Fruit fly (Drosophila melanogaster): ENCODE measurements around the gene dunk.

Gene dunk

DNA sequence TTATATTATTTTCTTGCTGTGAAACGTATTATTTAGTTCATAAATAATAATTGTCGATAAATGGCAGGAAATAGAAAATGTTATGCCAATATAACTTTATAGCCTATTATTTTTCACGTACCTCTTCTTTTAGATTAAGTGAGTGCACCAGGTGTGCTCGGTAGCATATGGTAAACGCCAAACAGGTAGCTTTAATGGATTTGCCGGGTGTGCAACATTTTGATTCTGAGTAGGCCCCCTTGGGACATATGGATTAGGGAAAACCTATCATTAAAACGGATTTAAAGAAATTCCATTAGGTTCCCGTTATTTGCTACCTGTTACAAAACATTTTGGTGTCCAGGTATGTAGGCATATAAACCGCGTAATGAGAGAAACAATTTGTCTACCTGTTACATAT lies at the start of gene dunk:
Gene dunk, plus strand, starts transcription at position 301 of the 400 bp plus-strand sequence.
- no peak for TF ChIP-seq noc (tag; optimal IDR thresholded peaks at IDR 0.05)

dm6 chr2L:22104301-22104700 lies 47.1 kb upstream of the dunk start, which contains the start of gene tplus3b:
Gene tplus3b, minus strand, starts transcription at chr2L:22104401.
- no peak for TF ChIP-seq noc (tag; optimal IDR thresholded peaks at IDR 0.05)

DNA sequence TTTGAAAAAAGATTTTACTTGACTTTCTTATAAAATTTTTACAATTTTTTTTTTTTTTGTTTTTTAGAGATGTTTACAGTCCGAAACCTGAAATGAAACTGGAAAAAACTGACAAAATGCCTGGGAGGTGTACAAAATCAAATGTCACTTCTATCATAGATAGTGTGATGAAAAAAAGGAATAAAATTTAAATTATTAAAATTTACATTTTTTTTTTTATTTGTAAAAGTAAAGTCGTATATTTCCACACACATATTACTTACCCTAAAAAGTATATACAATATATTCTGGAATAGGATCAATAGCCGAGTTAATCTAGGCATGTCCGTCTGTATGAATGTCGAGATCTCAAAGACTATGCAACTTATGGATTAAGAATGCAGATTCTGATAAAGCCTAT lies 46.0 kb upstream of the dunk start, which contains the start of gene CG15219:
Gene CG15219, minus strand, starts transcription at position 101 of the 400 bp plus-strand sequence.
- TF ChIP-seq noc (tag; optimal IDR thresholded peaks at IDR 0.05) = no peak

dm6 chr2L:22107204-22107603 lies 44.2 kb upstream of the dunk start, which contains the start of gene CG10834:
Gene CG10834, minus strand, starts transcription at chr2L:22107304.
- TF ChIP-seq noc (tag; optimal IDR thresholded peaks at IDR 0.05) = no peak

DNA sequence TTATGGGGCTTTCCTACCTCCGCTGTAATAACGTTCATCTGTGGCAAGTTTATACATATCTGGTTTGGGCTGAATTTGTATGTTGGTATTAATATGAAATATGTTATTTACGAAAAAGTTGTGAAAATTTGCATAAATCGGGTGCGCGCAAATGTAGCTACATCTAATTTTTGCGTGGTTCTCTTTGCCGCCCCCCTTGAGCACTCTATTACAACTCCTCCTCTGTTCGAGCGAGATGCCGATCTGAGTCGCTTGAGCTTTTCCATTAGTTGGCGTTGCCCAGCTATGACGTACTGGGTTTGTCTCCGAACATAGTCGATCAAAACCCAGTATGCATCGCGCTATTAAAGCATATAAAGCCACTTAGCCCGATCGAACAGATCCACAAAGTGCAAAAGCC lies 42.8 kb upstream of the dunk start, which contains the start of gene CG6675:
Gene CG6675, plus strand, starts transcription at position 301 of the 400 bp plus-strand sequence.
- no peak for TF ChIP-seq noc (tag; optimal IDR thresholded peaks at IDR 0.05)

DNA sequence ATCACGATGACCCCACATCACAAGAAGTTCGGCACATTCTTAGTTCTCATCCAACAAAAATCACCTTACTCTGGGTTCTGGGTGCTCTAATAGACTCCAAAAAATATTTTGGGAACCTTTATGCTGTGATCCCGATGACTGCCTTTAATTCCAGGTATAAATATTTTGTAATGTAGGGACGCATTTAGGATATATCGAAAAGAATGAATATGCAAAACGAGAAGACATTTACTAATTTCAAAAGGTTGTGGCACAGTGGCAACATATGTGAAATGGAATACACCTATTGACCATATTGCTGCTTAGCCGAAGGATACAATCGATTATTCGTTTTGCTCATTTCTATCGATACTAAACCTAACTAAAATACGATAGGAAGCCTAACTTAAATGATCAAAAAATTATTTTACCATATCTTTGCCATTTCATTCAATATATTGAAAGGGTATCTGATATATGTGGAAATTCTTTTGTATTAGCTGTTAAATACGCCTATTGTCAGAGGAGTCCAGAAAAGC lies 30.5 kb upstream of the dunk start, which contains the start of gene CG3651:
Gene CG3651, plus strand, starts transcription at position 468 of the 518 bp plus-strand sequence.
- no peak for TF ChIP-seq noc (tag; optimal IDR thresholded peaks at IDR 0.05)

DNA sequence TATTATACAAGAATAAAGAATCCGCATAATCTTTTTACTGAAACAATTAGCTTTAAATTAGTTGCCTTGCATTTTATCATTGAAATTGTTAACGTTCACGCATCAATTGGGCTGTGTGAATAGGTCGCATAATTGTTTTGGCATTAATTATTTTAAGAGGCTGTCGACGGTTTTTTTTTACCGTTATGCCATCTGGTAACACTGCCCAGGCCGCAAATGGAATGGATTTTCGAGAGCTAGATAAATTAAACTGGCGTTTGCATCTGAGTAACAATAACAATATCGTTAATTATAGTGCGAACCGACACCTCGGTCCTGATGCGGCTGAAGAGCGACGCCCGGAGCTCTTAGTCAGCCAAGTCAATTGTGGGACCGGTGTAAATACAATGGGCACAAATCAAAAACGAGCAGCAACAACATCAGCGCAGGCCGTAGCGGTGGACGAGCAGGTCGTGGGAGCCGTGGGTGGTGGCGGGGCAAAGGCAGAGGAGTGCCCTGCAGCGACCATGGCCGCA lies 29.7 kb upstream of the dunk start:
- no peak for TF ChIP-seq noc (tag; optimal IDR thresholded peaks at IDR 0.05)

DNA sequence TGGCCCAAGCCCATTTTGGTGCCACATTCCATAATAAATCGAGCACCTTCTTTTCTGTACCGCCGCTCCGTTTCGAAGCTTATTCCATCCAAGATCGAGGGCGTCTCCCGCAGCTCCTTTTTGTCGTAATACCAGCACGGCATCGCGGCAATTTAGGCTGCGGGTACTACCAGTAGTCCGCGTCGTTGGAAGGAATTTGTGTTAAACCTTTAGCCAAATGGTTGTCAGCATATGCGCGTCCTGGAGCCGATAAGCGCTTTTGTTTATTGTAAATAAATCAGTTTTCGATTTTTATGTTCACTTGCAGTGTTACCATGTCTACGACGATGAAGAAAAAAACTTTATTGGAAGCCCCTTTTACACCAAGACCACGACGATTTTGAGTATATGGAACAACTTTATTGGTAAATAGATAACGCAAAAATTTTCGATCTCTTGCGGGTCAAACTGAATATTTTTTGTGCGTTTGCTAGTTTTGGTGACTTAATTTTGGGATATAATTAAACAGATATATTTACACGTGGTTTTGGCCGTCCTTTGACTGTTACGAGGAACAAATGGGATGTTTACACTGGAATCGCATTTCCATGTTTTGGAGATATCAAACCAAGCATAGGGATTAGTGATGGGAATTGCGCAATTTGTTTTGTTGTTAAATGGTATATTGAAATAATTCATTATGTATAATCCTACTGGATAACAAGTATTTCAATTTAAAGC lies 21.7 kb upstream of the dunk start, which contains the start of gene CycK:
Gene CycK, minus strand, starts transcription at position 562 of the 720 bp plus-strand sequence.
- no peak for TF ChIP-seq noc (tag; optimal IDR thresholded peaks at IDR 0.05)

DNA sequence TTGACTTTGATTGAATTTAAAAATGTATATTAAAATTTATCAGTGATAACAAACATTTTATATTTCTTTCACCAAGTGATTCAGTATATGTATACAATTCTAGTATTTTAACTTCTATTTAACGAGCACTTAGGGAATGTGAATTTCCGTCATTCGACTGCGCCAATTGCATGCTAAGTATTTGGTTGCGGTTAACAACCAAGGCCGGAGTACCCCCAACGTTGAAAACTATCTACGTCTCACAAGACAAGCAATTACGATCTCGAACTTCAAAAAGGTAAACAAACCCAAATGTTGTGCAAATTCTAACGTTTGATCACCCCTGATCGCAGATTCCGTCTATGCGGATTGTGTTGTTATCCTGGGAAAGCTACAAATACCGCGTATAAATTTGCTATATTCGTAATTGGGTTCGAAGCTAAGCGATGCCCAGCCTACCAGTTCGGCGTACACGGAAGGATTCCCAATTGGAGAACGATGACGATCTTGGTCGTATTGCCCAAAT lies 20.2 kb upstream of the dunk start, which contains the start of gene CG42748:
Gene CG42748, plus strand, starts transcription at position 51 of the 505 bp plus-strand sequence.
- TF ChIP-seq noc (tag; optimal IDR thresholded peaks at IDR 0.05) = no peak

- no peak for TF ChIP-seq noc (tag; optimal IDR thresholded peaks at IDR 0.05)
Observed at dm6 chr2L:22132984-22133383, 18.4 kb upstream of the dunk start.

- TF ChIP-seq noc (tag; optimal IDR thresholded peaks at IDR 0.05) = no peak
Observed at dm6 chr2L:22134091-22134730, 17.2 kb upstream of the dunk start.

- no peak for TF ChIP-seq noc (tag; optimal IDR thresholded peaks at IDR 0.05)
Observed at dm6 chr2L:22139354-22139753, 12.1 kb upstream of the dunk start.

DNA sequence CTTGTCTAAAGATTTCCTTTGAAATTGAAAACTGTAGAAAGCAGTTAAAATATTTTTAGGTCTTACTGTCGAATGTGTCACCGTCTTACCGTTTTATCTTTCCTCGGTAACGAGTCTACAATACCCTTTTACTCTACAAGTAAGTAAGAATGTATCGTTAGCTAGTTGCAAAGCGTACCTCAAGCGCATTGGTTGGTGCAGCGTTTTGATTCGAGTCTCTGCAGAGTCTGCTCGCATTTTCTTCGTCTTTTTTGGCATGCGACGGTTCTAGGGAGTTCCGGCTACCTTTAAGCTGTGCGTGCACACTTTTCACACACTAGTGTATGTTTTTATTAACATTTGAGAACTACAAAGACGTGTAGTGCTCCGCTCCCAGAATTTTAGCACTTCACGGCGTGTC lies 11.5 kb upstream of the dunk start:
- no peak for TF ChIP-seq noc (tag; optimal IDR thresholded peaks at IDR 0.05)

DNA sequence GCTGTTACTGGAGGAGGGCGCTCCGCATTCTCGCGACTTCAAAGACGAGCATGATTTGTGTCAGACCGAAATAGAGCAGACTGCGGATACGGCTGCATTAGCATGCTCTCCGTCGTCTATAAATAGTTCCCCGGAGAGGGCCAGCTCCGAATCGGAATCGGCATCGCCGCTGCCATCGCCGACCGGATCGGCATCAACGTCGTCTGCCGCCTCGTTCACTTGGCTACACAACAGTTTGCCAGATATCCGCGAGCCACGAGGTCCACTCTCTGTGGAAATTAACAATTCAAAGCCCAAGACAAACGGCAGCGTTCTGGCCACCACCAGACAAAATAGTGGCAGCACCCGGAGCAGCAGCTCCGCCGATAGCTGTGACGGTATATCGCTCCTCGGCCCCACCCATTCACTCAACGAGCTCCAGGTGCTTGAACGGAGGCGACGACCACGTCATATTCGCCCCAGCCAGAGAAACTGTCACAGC lies 8.7 kb upstream of the dunk start:
- TF ChIP-seq noc (tag; optimal IDR thresholded peaks at IDR 0.05) = no peak

DNA sequence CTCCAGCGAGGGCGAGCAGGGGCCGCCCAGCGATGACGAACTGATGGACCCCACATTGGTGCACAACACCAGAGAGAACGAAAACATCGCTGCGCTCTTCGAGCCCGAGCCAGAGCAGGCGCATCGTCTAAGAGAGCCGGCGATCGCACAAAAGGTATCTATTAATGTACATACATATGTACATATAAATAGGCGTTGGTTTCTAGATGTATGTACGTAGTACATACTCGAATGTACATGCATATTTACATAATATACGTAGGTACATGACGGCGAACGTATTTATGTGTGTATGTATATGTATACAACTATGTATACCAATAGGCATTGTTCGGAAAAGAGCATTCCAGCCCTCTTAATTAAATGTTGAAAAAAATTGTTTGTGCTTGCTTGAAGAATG lies 7.3 kb upstream of the dunk start:
- no peak for TF ChIP-seq noc (tag; optimal IDR thresholded peaks at IDR 0.05)

Data from whole organism, larva.